Worm (Caenorhabditis elegans) whole organism, L3 larva: ENCODE data around the gene nhr-288.

Source experiments
- R02D3.7 ChIP-seq: fragments of 150-350 bp; optimal IDR thresholded peaks from 2 replicates; lab custom pipeline; 2014; ENCODE audit warnings: missing biosample characterization, missing genetic modification characterization
- ama-1 ChIP-seq: fragments of 150-350 bp; optimal IDR thresholded peaks from 2 replicates; lab custom pipeline; 2018
- ceh-28 ChIP-seq: fragments of 150-350 bp; optimal IDR thresholded peaks from 2 replicates; lab custom pipeline; 2014; ENCODE audit warnings: missing biosample characterization, missing genetic modification reagents, missing genetic modification characterization
- ceh-82 ChIP-seq: fragments of 150-350 bp; optimal IDR thresholded peaks from 2 replicates; lab custom pipeline; 2014; ENCODE audit warnings: missing biosample characterization, missing genetic modification characterization
- ceh-9 ChIP-seq: sonication (generic microtip); optimal IDR thresholded peaks from 2 replicates; lab custom pipeline; 2018; ENCODE audit warnings: missing biosample characterization, missing genetic modification characterization
- daf-12 ChIP-seq: fragments of 150-350 bp; optimal IDR thresholded peaks from 2 replicates; lab custom pipeline; 2014; ENCODE audit warnings: missing biosample characterization, missing genetic modification reagents, missing genetic modification characterization
- egl-27 ChIP-seq: sonication (generic microtip); optimal IDR thresholded peaks from 4 replicates; lab custom pipeline; 2017; ENCODE audit warnings: missing biosample characterization, missing genetic modification reagents, missing genetic modification characterization
- elt-1 ChIP-seq: fragments of 150-350 bp; optimal IDR thresholded peaks from 2 replicates; lab custom pipeline; 2014; ENCODE audit warnings: missing biosample characterization, missing genetic modification characterization
- fos-1 ChIP-seq: fragments of 150-350 bp; optimal IDR thresholded peaks from 2 replicates; lab custom pipeline; 2014; ENCODE audit warnings: missing biosample characterization, missing genetic modification characterization
- hmg-11 ChIP-seq: sonication (generic microtip); optimal IDR thresholded peaks from 2 replicates; lab custom pipeline; 2016; ENCODE audit warnings: missing genetic modification characterization, missing compliant biosample characterization
- jun-1 ChIP-seq: fragments of 150-350 bp; optimal IDR thresholded peaks from 2 replicates; lab custom pipeline; 2014; ENCODE audit warnings: missing biosample characterization, missing genetic modification reagents, missing genetic modification characterization
- lin-39 ChIP-seq: fragments of 150-350 bp; optimal IDR thresholded peaks from 2 replicates; lab custom pipeline; 2018; ENCODE audit warnings: missing biosample characterization, missing genetic modification reagents, missing genetic modification characterization
- nfya-1 ChIP-seq: sonication (generic microtip); optimal IDR thresholded peaks from 2 replicates; lab custom pipeline; 2017; ENCODE audit warnings: missing genetic modification characterization, mild to moderate bottlenecking, missing compliant biosample characterization, antibody characterized with exemption, moderate library complexity; ENCODE audit not compliant: insufficient read depth
- nhr-237 ChIP-seq: fragments of 150-350 bp; optimal IDR thresholded peaks from 2 replicates; lab custom pipeline; 2014; ENCODE audit warnings: missing biosample characterization, missing genetic modification characterization
- nhr-28 ChIP-seq: fragments of 150-350 bp; optimal IDR thresholded peaks from 2 replicates; lab custom pipeline; 2014; ENCODE audit warnings: missing biosample characterization, missing genetic modification characterization
- nhr-43 ChIP-seq: sonication (generic microtip); optimal IDR thresholded peaks from 2 replicates; lab custom pipeline; 2016; ENCODE audit warnings: mild to moderate bottlenecking, missing genetic modification characterization, missing compliant biosample characterization; ENCODE audit not compliant: poor library complexity, severe bottlenecking
- nhr-67 ChIP-seq: fragments of 150-350 bp; optimal IDR thresholded peaks from 2 replicates; lab custom pipeline; 2014; ENCODE audit warnings: missing biosample characterization, missing genetic modification characterization
- nhr-76 ChIP-seq: fragments of 150-350 bp; sonication (generic microtip); optimal IDR thresholded peaks from 5 replicates; lab custom pipeline; 2014; ENCODE audit warnings: missing biosample characterization, missing genetic modification characterization
- nhr-77 ChIP-seq: fragments of 150-350 bp; optimal IDR thresholded peaks from 2 replicates; lab custom pipeline; 2014; ENCODE audit warnings: missing biosample characterization, missing genetic modification characterization
- pqm-1 ChIP-seq: fragments of 150-350 bp; optimal IDR thresholded peaks from 2 replicates; lab custom pipeline; 2017; ENCODE audit warnings: missing biosample characterization, missing genetic modification characterization, inconsistent platforms
- snpc-4 ChIP-seq: fragments of 150-350 bp; optimal IDR thresholded peaks from 2 replicates; lab custom pipeline; 2014; ENCODE audit warnings: missing biosample characterization, missing genetic modification characterization
- unc-62 ChIP-seq: fragments of 150-350 bp; sonication (generic microtip); optimal IDR thresholded peaks from 4 replicates; lab custom pipeline; 2014; ENCODE audit warnings: missing biosample characterization, missing genetic modification reagents, missing genetic modification characterization

The nhr-288 gene

ce11 chrV:18339807-18340206 lies 42.7 kb downstream of the nhr-288 start, which contains the start of gene C08E8.10:
Gene C08E8.10, minus strand, starts transcription at chrV:18339907.
- TF ChIP-seq nhr-76 (no peak), elt-1 (tag; lab: Kevin White, UChicago) (no peak), egl-27 (no peak), unc-62 (GFP tag; lab: Kevin White, UChicago) (no peak), daf-12 (tag; lab: Kevin White, UChicago) (no peak), nhr-237 (tag; lab: Kevin White, UChicago) (no peak), pqm-1 (tag; lab: Kevin White, UChicago) (no peak), fos-1 (tag; lab: Kevin White, UChicago) (no peak), ama-1 (no peak), nhr-28 (tag; lab: Kevin White, UChicago) (no peak), nhr-77 (tag; lab: Kevin White, UChicago) (no peak), R02D3.7 (no peak), nfya-1 (no peak), nhr-67 (no peak), nhr-43 (no peak), jun-1 (tag; lab: Kevin White, UChicago) (no peak), ceh-28 (no peak), lin-39 (tag; lab: Kevin White, UChicago) (no peak)

- no peak for TF ChIP-seq ceh-9
- TF ChIP-seq ceh-28, result peak; percentile 57
Measured at ce11 chrV:18337643-18338042, 44.8 kb downstream of the nhr-288 start.

DNA sequence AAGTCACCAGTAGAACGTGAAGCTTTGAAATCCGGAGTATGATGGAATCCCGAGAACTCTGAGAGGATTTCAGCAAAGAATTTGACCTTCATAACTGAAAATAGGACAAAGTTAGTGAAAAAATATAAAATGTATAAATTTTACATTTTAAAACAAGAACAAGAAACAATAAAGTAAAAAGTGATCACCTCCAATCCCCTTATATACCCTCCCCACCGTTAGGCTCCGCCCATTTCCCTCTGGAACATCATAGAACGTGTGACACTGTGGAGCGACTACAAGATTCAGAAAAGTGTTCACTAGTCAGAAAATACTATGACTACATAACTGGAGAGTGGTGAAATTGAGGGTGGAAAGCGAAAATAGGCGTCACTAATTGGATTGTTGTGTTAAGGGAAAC lies 51.4 kb downstream of the nhr-288 start, which contains the start of gene B0462.4:
TSS of gene B0462.4 (minus strand) at position 101 of the 400 bp plus-strand sequence.
- TF ChIP-seq jun-1 (tag; lab: Kevin White, UChicago) (no peak), ceh-82 (no peak), hmg-11 (tag; lab: Kevin White, UChicago) (no peak), snpc-4 (tag; lab: Kevin White, UChicago) (no peak), nhr-43 (no peak), nhr-28 (tag; lab: Kevin White, UChicago) (no peak)
